Worm (Caenorhabditis elegans): ENCODE measurements around the gene aqp-4.

The aqp-4 gene

ce11 chrV:9729462-9730162, 7.7 kb upstream of the aqp-4 start, which contains the start of the genes aagr-3 and drap-1 (continued):
- TF ChIP-seq lin-54 (GFP tag; optimal IDR thresholded peaks at IDR 0.05) (peak; percentile 42), mcd-1 (GFP tag; IDR thresholded peaks at IDR 0.05) (peak; percentile 62)

DNA sequence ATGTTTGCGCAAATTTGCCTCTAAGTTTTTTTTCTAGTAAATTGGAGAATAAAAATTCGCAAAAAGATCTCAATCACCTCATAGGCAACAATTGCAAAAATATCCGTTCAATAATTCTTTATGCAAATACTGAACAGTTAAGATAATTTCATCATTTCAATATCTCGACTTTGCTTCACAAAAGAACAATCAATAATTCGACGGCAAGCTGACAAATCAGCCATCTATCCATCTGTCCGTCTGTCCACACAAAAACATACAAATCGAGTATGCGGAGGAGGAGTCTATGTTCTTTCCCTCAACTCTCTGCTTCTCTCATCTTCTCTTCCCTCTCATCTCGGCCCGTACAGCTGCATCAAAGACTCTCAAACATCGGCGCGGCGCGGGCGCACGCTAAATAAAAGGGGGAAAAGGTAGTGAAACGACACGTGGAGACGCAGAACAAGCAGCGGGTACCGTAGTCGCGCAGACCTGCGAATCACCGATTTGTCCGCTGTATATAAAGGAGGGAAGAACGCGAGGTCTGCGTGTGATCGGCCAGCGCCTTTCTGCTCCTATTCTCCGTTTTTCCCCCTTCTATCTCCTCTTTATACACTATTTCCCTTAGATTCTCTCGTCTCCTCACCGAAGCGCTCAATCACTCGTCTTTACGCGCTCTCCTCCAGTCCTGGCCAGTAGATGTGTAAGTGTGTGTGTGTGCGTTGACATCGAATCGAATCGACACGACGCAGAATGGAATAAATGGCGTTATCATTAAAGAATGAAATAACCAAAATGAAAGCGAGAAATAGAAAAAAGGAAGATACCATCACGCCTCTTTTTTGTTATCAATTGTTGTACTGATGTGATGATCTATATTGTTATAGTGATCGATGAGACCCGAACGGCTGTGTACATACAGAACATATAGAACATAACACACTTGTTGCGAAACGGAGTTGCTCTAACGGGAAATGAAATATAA, 6.3 kb upstream of the aqp-4 start:
- peak; percentile 70 for TF ChIP-seq C06A6.2 (GFP tag; conservative IDR thresholded peaks at IDR 0.05)
- peak; percentile 74; the same call in 1 of the 2 replicates for TF ChIP-seq sea-2 (GFP tag; IDR thresholded peaks at IDR 0.05)
- TF ChIP-seq nhr-179 (tag; optimal IDR thresholded peaks at IDR 0.05): no peak
- no peak for TF ChIP-seq F33H1.4 (GFP tag; IDR thresholded peaks at IDR 0.05)
- no peak for TF ChIP-seq D2030.7 (GFP tag; IDR thresholded peaks at IDR 0.05)
- TF ChIP-seq ztf-25 (GFP tag; IDR thresholded peaks at IDR 0.05): 0 out of 2 replicates have a peak, but pooled peaks have one; percentile 46
- TF ChIP-seq bed-1 (GFP tag; IDR thresholded peaks at IDR 0.05): no peak
- no peak for TF ChIP-seq F37B4.10 (GFP tag; IDR thresholded peaks at IDR 0.05)
- TF ChIP-seq F23B12.7 (tag; optimal IDR thresholded peaks at IDR 0.05; ENCODE audit: insufficient read depth): no peak
- peak; percentile 56 for TF ChIP-seq ZK185.1 (tag; optimal IDR thresholded peaks at IDR 0.05; ENCODE audit: poor library complexity, severe bottlenecking)
- TF ChIP-seq athp-1 (tag; optimal IDR thresholded peaks at IDR 0.05): peak; percentile 59
- 0 out of 2 replicates have a peak, but pooled peaks have one; percentile 13 for TF ChIP-seq egl-18 (GFP tag; IDR thresholded peaks at IDR 0.05)
- TF ChIP-seq snpc-1.1 (tag; optimal IDR thresholded peaks at IDR 0.05; ENCODE audit: insufficient read depth): no peak
- TF ChIP-seq nfya-1 (tag; optimal IDR thresholded peaks at IDR 0.05; ENCODE audit: borderline replicate concordance, insufficient read depth): no peak
- TF ChIP-seq madf-6 (GFP tag; IDR thresholded peaks at IDR 0.05): peak; percentile 19
- no peak for TF ChIP-seq snpc-1.3 (tag; optimal IDR thresholded peaks at IDR 0.05; ENCODE audit: insufficient read depth)
- TF ChIP-seq nfya-2 (GFP tag; IDR thresholded peaks at IDR 0.05): no peak
- TF ChIP-seq sptf-2 (GFP tag; optimal IDR thresholded peaks at IDR 0.05): no peak
- TF ChIP-seq lir-1 (GFP tag; conservative IDR thresholded peaks at IDR 0.05): peak; percentile 70
- TF ChIP-seq T26A5.8 (tag; optimal IDR thresholded peaks at IDR 0.05): no peak
- TF ChIP-seq pha-4 (tag; optimal IDR thresholded peaks at IDR 0.05): no peak
- no peak for TF ChIP-seq attf-6 (GFP tag; IDR thresholded peaks at IDR 0.05)
- TF ChIP-seq attf-5 (GFP tag; optimal IDR thresholded peaks at IDR 0.05): peak; percentile 98
- peak; percentile 58 for TF ChIP-seq pbrm-1 (GFP tag; IDR thresholded peaks at IDR 0.05)
- TF ChIP-seq akir-1 (GFP tag; optimal IDR thresholded peaks at IDR 0.05): no peak
- no peak for TF ChIP-seq zim-3 (tag; optimal IDR thresholded peaks at IDR 0.05)
- TF ChIP-seq nhr-120 (GFP tag; IDR thresholded peaks at IDR 0.05): no peak
- peak; percentile 62 for TF ChIP-seq lin-54 (GFP tag; optimal IDR thresholded peaks at IDR 0.05)
- 0 out of 2 replicates have a peak, but pooled peaks have one; percentile 6 for TF ChIP-seq Y56A3A.18 (GFP tag; IDR thresholded peaks at IDR 0.05)
- 0 out of 2 replicates have a peak, but pooled peaks have one; percentile 26 for TF ChIP-seq ceh-91 (GFP tag; IDR thresholded peaks at IDR 0.05)
- peak; percentile 99 for TF ChIP-seq ama-1 (optimal IDR thresholded peaks at IDR 0.05)
- TF ChIP-seq ama-1 (GFP tag; optimal IDR thresholded peaks at IDR 0.05): peak in 1 of 2 experiments; percentile 43
- no peak for TF ChIP-seq aptf-2 (GFP tag; conservative IDR thresholded peaks at IDR 0.05)
- peak; percentile 100 for TF ChIP-seq zfh-2 (GFP tag; conservative IDR thresholded peaks at IDR 0.05)
- TF ChIP-seq efl-1 (GFP tag; optimal IDR thresholded peaks at IDR 0.05): no peak
- TF ChIP-seq die-1 (tag; optimal IDR thresholded peaks at IDR 0.05): peak; percentile 36
- TF ChIP-seq hmg-1.2 (GFP tag; IDR thresholded peaks at IDR 0.05): peak; percentile 66; the same call in 1 of the 2 replicates
- peak; percentile 72 for TF ChIP-seq tlf-1 (GFP tag; optimal IDR thresholded peaks at IDR 0.05)
- no peak for TF ChIP-seq hsf-1 (GFP tag; IDR thresholded peaks at IDR 0.05)
- peak; percentile 93 to 95 for TF ChIP-seq let-607 (tag; optimal IDR thresholded peaks at IDR 0.05)
- peak in 1 of 2 experiments; percentile 2 for TF ChIP-seq rec-8 (tag; optimal IDR thresholded peaks at IDR 0.05)

Measured in whole organism, young adult.